Worm (Caenorhabditis elegans) whole organism, L3 larva: ENCODE results near the gene mlk-1.

Experiments
- elt-1 ChIP-seq: fragments of 150-350 bp; optimal IDR thresholded peaks from 2 replicates; lab custom pipeline; 2014; ENCODE audit warnings: missing biosample characterization, missing genetic modification characterization
- fos-1 ChIP-seq: fragments of 150-350 bp; optimal IDR thresholded peaks from 2 replicates; lab custom pipeline; 2014; ENCODE audit warnings: missing biosample characterization, missing genetic modification characterization
- nfya-1 ChIP-seq: sonication (generic microtip); optimal IDR thresholded peaks from 2 replicates; lab custom pipeline; 2017; ENCODE audit warnings: missing genetic modification characterization, mild to moderate bottlenecking, missing compliant biosample characterization, antibody characterized with exemption, moderate library complexity; ENCODE audit not compliant: insufficient read depth
- nhr-11 ChIP-seq: fragments of 150-350 bp; optimal IDR thresholded peaks from 2 replicates; lab custom pipeline; 2014; ENCODE audit warnings: missing biosample characterization, missing genetic modification characterization
- nhr-12 ChIP-seq: fragments of 150-350 bp; optimal IDR thresholded peaks from 2 replicates; lab custom pipeline; 2014; ENCODE audit warnings: missing biosample characterization, missing genetic modification characterization
- sea-2 ChIP-seq: fragments of 150-350 bp; sonication (generic microtip); optimal IDR thresholded peaks from 4 replicates; lab custom pipeline; 2014; ENCODE audit warnings: missing biosample characterization, missing genetic modification reagents, missing genetic modification characterization

DNA sequence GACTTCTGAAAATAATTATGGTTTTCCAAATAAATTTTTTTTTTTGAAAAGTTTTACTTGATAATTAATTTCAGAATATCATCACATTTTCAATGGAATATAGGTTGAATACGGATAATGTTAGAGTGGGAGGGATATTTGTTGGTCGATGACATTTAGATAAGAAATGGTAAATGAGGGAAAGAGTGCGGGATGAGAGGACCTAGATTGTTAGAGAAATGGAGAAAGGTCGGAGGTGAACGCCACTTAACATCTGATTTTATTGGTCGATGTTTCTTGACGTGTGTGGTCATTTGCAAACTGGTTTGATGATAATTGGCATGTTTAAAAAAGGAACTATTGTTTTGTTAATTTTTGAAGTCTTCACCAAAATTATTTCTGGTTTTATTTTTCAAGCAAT is 26.2 kb downstream of the mlk-1 start:
- TF ChIP-seq nhr-12 (tag; lab: Kevin White, UChicago), result no peak
- TF ChIP-seq elt-1 (tag; lab: Kevin White, UChicago), result no peak
- TF ChIP-seq nhr-11 (tag; lab: Kevin White, UChicago), result no peak
- TF ChIP-seq sea-2 (GFP tag; lab: Kevin White, UChicago), result no peak
- no peak for TF ChIP-seq fos-1 (tag; lab: Kevin White, UChicago)
- TF ChIP-seq nfya-1 (tag; lab: Kevin White, UChicago), result no peak
